Comparison of ENCODE assay signal across 8 worm cellular contexts in genomic region chrX:5121789-5122188, ce11.
A peak's percentile ranks its signal among the peaks of the same experiment; 100 is the strongest.
TF ChIP-seq lines count a peak whose summit lies in the region.

No protein-coding gene starts in this region.

TF ChIP-seq in whole organism, L1 larva, 84 proteins besides CTCF, POLR2A, EP300 and RAD21 (continues in another document):
- TF ChIP-seq lin-35 (GFP tag; optimal IDR thresholded peaks at IDR 0.05; lab: Kevin White, UChicago), result peak in 1 of 2 experiments; percentile 9
- peak; percentile 10 to 56 (median 10) for TF ChIP-seq ceh-82 (tag; optimal IDR thresholded peaks at IDR 0.05; lab: Kevin White, UChicago)
- no peak for TF ChIP-seq efl-1 (optimal IDR thresholded peaks at IDR 0.05; lab: Kevin White, UChicago)
- TF ChIP-seq efl-1 (GFP tag; optimal IDR thresholded peaks at IDR 0.05 in 1 of 2; lab: Kevin White, UChicago), result no peak
- TF ChIP-seq dsc-1 (tag; optimal IDR thresholded peaks at IDR 0.05; lab: Kevin White, UChicago), result peak; percentile 36
- peak; percentile 33 for TF ChIP-seq nhr-71 (tag; optimal IDR thresholded peaks at IDR 0.05; lab: Kevin White, UChicago)
- TF ChIP-seq lin-14 (GFP tag; optimal IDR thresholded peaks at IDR 0.05; lab: Kevin White, UChicago), result peak; percentile 73
- peak; percentile 64 for TF ChIP-seq unc-86 (tag; optimal IDR thresholded peaks at IDR 0.05; lab: Kevin White, UChicago)
- peak; percentile 38 for TF ChIP-seq nhr-47 (tag; optimal IDR thresholded peaks at IDR 0.05; lab: Kevin White, UChicago)
- peak; percentile 33 for TF ChIP-seq irx-1 (tag; optimal IDR thresholded peaks at IDR 0.05; lab: Kevin White, UChicago)
- no peak for TF ChIP-seq ztf-11 (tag; optimal IDR thresholded peaks at IDR 0.05; lab: Kevin White, UChicago)

TF ChIP-seq in whole organism, L2 larva, 48 proteins besides CTCF, POLR2A, EP300 and RAD21 (continues in another document):
- TF ChIP-seq lsy-2 (tag; optimal IDR thresholded peaks at IDR 0.05; lab: Kevin White, UChicago) (peak in 1 of 2 experiments; percentile 17), ceh-16 (tag; optimal IDR thresholded peaks at IDR 0.05; lab: Kevin White, UChicago) (no peak), R02D3.7 (tag; optimal IDR thresholded peaks at IDR 0.05; lab: Kevin White, UChicago) (no peak), nhr-6 (tag; optimal IDR thresholded peaks at IDR 0.05; lab: Kevin White, UChicago) (no peak), sma-9 (GFP tag; optimal IDR thresholded peaks at IDR 0.05; lab: Kevin White, UChicago) (peak; percentile 4), sma-9 (tag; optimal IDR thresholded peaks at IDR 0.05; lab: Kevin White, UChicago) (no peak), nhr-237 (tag; optimal IDR thresholded peaks at IDR 0.05; lab: Kevin White, UChicago) (no peak), mab-5 (tag; optimal IDR thresholded peaks at IDR 0.05; lab: Kevin White, UChicago) (no peak), dmd-4 (tag; optimal IDR thresholded peaks at IDR 0.05; lab: Kevin White, UChicago) (no peak), sem-4 (tag; optimal IDR thresholded peaks at IDR 0.05; lab: Kevin White, UChicago) (no peak), nhr-12 (tag; optimal IDR thresholded peaks at IDR 0.05; lab: Kevin White, UChicago) (no peak), nhr-25 (tag; optimal IDR thresholded peaks at IDR 0.05; lab: Kevin White, UChicago) (no peak)

TF ChIP-seq in whole organism, L3 larva, 47 proteins besides CTCF, POLR2A, EP300 and RAD21 (continues in another document):
- TF ChIP-seq hmg-11 (tag; optimal IDR thresholded peaks at IDR 0.05; lab: Kevin White, UChicago) (peak; percentile 61), pha-4 (tag; optimal IDR thresholded peaks at IDR 0.05; lab: Kevin White, UChicago) (peak; percentile 5), ceh-82 (tag; optimal IDR thresholded peaks at IDR 0.05; lab: Kevin White, UChicago) (no peak), unc-62 (GFP tag; optimal IDR thresholded peaks at IDR 0.05; lab: Kevin White, UChicago) (no peak), sea-2 (GFP tag; optimal IDR thresholded peaks at IDR 0.05; lab: Kevin White, UChicago) (peak; percentile 67), ZK546.5 (tag; optimal IDR thresholded peaks at IDR 0.05; lab: Kevin White, UChicago) (no peak), nfya-1 (tag; optimal IDR thresholded peaks at IDR 0.05; lab: Kevin White, UChicago; ENCODE audit: insufficient read depth) (peak; percentile 52), lin-39 (tag; optimal IDR thresholded peaks at IDR 0.05; lab: Kevin White, UChicago) (peak; percentile 66), ama-1 (optimal IDR thresholded peaks at IDR 0.05; lab: Kevin White, UChicago) (peak; percentile 20), jun-1 (tag; optimal IDR thresholded peaks at IDR 0.05; lab: Kevin White, UChicago) (no peak), ceh-16 (tag; optimal IDR thresholded peaks at IDR 0.05; lab: Kevin White, UChicago) (no peak), elt-1 (tag; optimal IDR thresholded peaks at IDR 0.05; lab: Kevin White, UChicago) (no peak)

TF ChIP-seq in whole organism, L4 larva, 104 proteins besides CTCF, POLR2A, EP300 and RAD21 (continues in another document):
- peak; percentile 34 for TF ChIP-seq mep-1 (tag; optimal IDR thresholded peaks at IDR 0.05; lab: Kevin White, UChicago)
- peak; percentile 21 for TF ChIP-seq rbr-2 (tag; optimal IDR thresholded peaks at IDR 0.05; lab: Kevin White, UChicago)
- peak in 1 of 2 experiments; percentile 98 for TF ChIP-seq unc-62 (GFP tag; optimal IDR thresholded peaks at IDR 0.05 in 1 of 2; lab: Kevin White, UChicago)
- TF ChIP-seq unc-62 (tag; optimal IDR thresholded peaks at IDR 0.05; lab: Kevin White, UChicago), result no peak
- TF ChIP-seq hlh-30 (tag; optimal IDR thresholded peaks at IDR 0.05; lab: Kevin White, UChicago; ENCODE audit: insufficient read depth), result peak; percentile 78
- 0 out of 2 replicates have a peak, but pooled peaks have one; percentile 13 for TF ChIP-seq ctbp-1 (GFP tag; IDR thresholded peaks at IDR 0.05; lab: Robert Waterston, UW)
- TF ChIP-seq R02D3.7 (tag; optimal IDR thresholded peaks at IDR 0.05; lab: Kevin White, UChicago), result no peak
- no peak for TF ChIP-seq daf-8 (GFP tag; IDR thresholded peaks at IDR 0.05; lab: Robert Waterston, UW)
- TF ChIP-seq lsy-2 (tag; optimal IDR thresholded peaks at IDR 0.05; lab: Kevin White, UChicago), result peak in 1 of 2 experiments; percentile 39
- peak; percentile 47; the same call in 1 of the 2 replicates for TF ChIP-seq hmg-1.1 (GFP tag; IDR thresholded peaks at IDR 0.05; lab: Robert Waterston, UW)
- peak; percentile 91 for TF ChIP-seq aha-1 (tag; lab: Kevin White, UChicago)

TF ChIP-seq in whole organism, late embryonic, 69 proteins besides CTCF, POLR2A, EP300 and RAD21 (continues in another document):
- TF ChIP-seq C38D4.7 (GFP tag; optimal IDR thresholded peaks at IDR 0.05; lab: Kevin White, UChicago) (no peak), pat-9 (tag; optimal IDR thresholded peaks at IDR 0.05; lab: Kevin White, UChicago) (no peak), ceh-22 (tag; optimal IDR thresholded peaks at IDR 0.05; lab: Kevin White, UChicago) (no peak), nhr-232 (tag; optimal IDR thresholded peaks at IDR 0.05; lab: Kevin White, UChicago) (no peak), pha-2 (tag; optimal IDR thresholded peaks at IDR 0.05; lab: Kevin White, UChicago) (no peak), ets-4 (tag; optimal IDR thresholded peaks at IDR 0.05; lab: Kevin White, UChicago) (no peak), ceh-48 (tag; optimal IDR thresholded peaks at IDR 0.05; lab: Kevin White, UChicago) (peak; percentile 98), sox-2 (GFP tag; IDR thresholded peaks at IDR 0.05; lab: Robert Waterston, UW) (no peak), ref-2 (tag; optimal IDR thresholded peaks at IDR 0.05; lab: Kevin White, UChicago) (no peak), pros-1 (tag; optimal IDR thresholded peaks at IDR 0.05; lab: Kevin White, UChicago) (peak; percentile 17), unc-42 (tag; optimal IDR thresholded peaks at IDR 0.05; lab: Kevin White, UChicago) (peak; percentile 12), ztf-16 (tag; optimal IDR thresholded peaks at IDR 0.05; lab: Kevin White, UChicago) (no peak)

TF ChIP-seq in whole organism, midembryonic, 9 proteins besides CTCF, POLR2A, EP300 and RAD21:
- TF ChIP-seq T22C8.4 (GFP tag; IDR thresholded peaks at IDR 0.05; lab: Robert Waterston, UW), result peak; percentile 64
- TF ChIP-seq med-1 (GFP tag; optimal IDR thresholded peaks at IDR 0.05; lab: Kevin White, UChicago; ENCODE audit: insufficient read depth), result no peak
- no peak for TF ChIP-seq cog-1 (tag; optimal IDR thresholded peaks at IDR 0.05; lab: Kevin White, UChicago)
- no peak for TF ChIP-seq klf-2 (GFP tag; conservative IDR thresholded peaks at IDR 0.05; lab: Robert Waterston, UW)
- no peak for TF ChIP-seq ztf-23 (GFP tag; IDR thresholded peaks at IDR 0.05; lab: Robert Waterston, UW)
- TF ChIP-seq flt-1 (GFP tag; IDR thresholded peaks at IDR 0.05; lab: Robert Waterston, UW), result no peak
- TF ChIP-seq ztf-29 (GFP tag; IDR thresholded peaks at IDR 0.05; lab: Robert Waterston, UW), result no peak

TF ChIP-seq in whole organism, mixed stage, embryonic, 35 proteins besides CTCF, POLR2A, EP300 and RAD21:
- peak; percentile 50 for TF ChIP-seq mls-2 (tag; optimal IDR thresholded peaks at IDR 0.05; lab: Kevin White, UChicago)
- TF ChIP-seq pha-4 (tag; optimal IDR thresholded peaks at IDR 0.05; lab: Kevin White, UChicago), result peak; percentile 10
- peak; percentile 25 for TF ChIP-seq lin-32 (GFP tag; optimal IDR thresholded peaks at IDR 0.05; lab: Kevin White, UChicago)
- TF ChIP-seq flh-1 (GFP tag; optimal IDR thresholded peaks at IDR 0.05; lab: Kevin White, UChicago), result no peak
- peak; percentile 32 for TF ChIP-seq cnd-1 (tag; optimal IDR thresholded peaks at IDR 0.05; lab: Kevin White, UChicago)
- peak; percentile 32 for TF ChIP-seq ces-1 (GFP tag; optimal IDR thresholded peaks at IDR 0.05; lab: Kevin White, UChicago)

TF ChIP-seq in whole organism, young adult, 124 proteins besides CTCF, POLR2A, EP300 and RAD21:
- TF ChIP-seq ztf-18 (tag; optimal IDR thresholded peaks at IDR 0.05; lab: Kevin White, UChicago) (no peak), K11D2.4 (GFP tag; IDR thresholded peaks at IDR 0.05; lab: Robert Waterston, UW) (no peak), ceh-27 (GFP tag; optimal IDR thresholded peaks at IDR 0.05; lab: Kevin White, UChicago) (no peak), nfyb-1 (GFP tag; IDR thresholded peaks at IDR 0.05; lab: Robert Waterston, UW) (no peak), nhr-179 (tag; optimal IDR thresholded peaks at IDR 0.05; lab: Kevin White, UChicago) (no peak), xnd-1 (tag; optimal IDR thresholded peaks at IDR 0.05; lab: Kevin White, UChicago) (no peak), tbx-9 (tag; optimal IDR thresholded peaks at IDR 0.05; lab: Kevin White, UChicago; ENCODE audit: borderline replicate concordance) (no peak), repo-1 (tag; optimal IDR thresholded peaks at IDR 0.05; lab: Kevin White, UChicago) (no peak), hmg-1.2 (GFP tag; IDR thresholded peaks at IDR 0.05; lab: Robert Waterston, UW) (0 out of 2 replicates have a peak, but pooled peaks have one; percentile 3), cebp-1 (GFP tag; IDR thresholded peaks at IDR 0.05; lab: Robert Waterston, UW) (no peak), cebp-1 (tag; optimal IDR thresholded peaks at IDR 0.05; lab: Kevin White, UChicago) (peak; percentile 6), hmg-20 (GFP tag; IDR thresholded peaks at IDR 0.05; lab: Robert Waterston, UW) (no peak)
